Fruit fly (Drosophila melanogaster): ENCODE results near the gene Teh2.

The Teh2 gene

dm6 chr3L:4173584-4173983 lies 14.2 kb downstream of the Teh2 start, which contains the start of gene CG18675:
CG18675 (plus strand) TSS chr3L:4173884.
- no peak for TF ChIP-seq CG8478 (optimal IDR thresholded peaks at IDR 0.05)
- no peak for TF ChIP-seq CTCF (optimal IDR thresholded peaks at IDR 0.05)

dm6 chr3L:4169957-4170651 lies 17.7 kb downstream of the Teh2 start, which contains the start of gene Ero1L:
Ero1L (plus strand) TSS chr3L:4170404.
- TF ChIP-seq CTCF (optimal IDR thresholded peaks at IDR 0.05) (peak in 1 of 2 experiments; percentile 15), CG8478 (optimal IDR thresholded peaks at IDR 0.05) (no peak)

dm6 chr3L:4167353-4167842 lies 20.4 kb downstream of the Teh2 start, which contains the start of gene mas:
mas (minus strand) TSS chr3L:4167464.
- TF ChIP-seq CTCF (optimal IDR thresholded peaks at IDR 0.05) (no peak), CG8478 (optimal IDR thresholded peaks at IDR 0.05) (no peak)

dm6 chr3L:4160926-4161325 lies 26.9 kb downstream of the Teh2 start, which contains the start of gene nab:
nab (minus strand) TSS chr3L:4160932.
- TF ChIP-seq CG8478 (optimal IDR thresholded peaks at IDR 0.05) (no peak), CTCF (optimal IDR thresholded peaks at IDR 0.05) (no peak)

- no peak for TF ChIP-seq CG8478 (optimal IDR thresholded peaks at IDR 0.05)
- no peak for TF ChIP-seq CTCF (optimal IDR thresholded peaks at IDR 0.05)
Observed at dm6 chr3L:4159264-4159663, 28.6 kb downstream of the Teh2 start.

- TF ChIP-seq CTCF (optimal IDR thresholded peaks at IDR 0.05) (no peak), CG8478 (optimal IDR thresholded peaks at IDR 0.05) (no peak)
Observed at dm6 chr3L:4158361-4158760, 29.5 kb downstream of the Teh2 start.

- TF ChIP-seq CG8478 (optimal IDR thresholded peaks at IDR 0.05) = no peak
- TF ChIP-seq CTCF (optimal IDR thresholded peaks at IDR 0.05) = no peak
Observed at dm6 chr3L:4157852-4158251, 30.0 kb downstream of the Teh2 start.

- TF ChIP-seq CTCF (optimal IDR thresholded peaks at IDR 0.05) (no peak), CG8478 (optimal IDR thresholded peaks at IDR 0.05) (no peak)
Observed at dm6 chr3L:4148406-4148975, 39.3 kb downstream of the Teh2 start, which contains the start of gene CG1299. CG1299 (plus strand) TSS chr3L:4148696.

- no peak for TF ChIP-seq CTCF (optimal IDR thresholded peaks at IDR 0.05)
- no peak for TF ChIP-seq CG8478 (optimal IDR thresholded peaks at IDR 0.05)
Observed at dm6 chr3L:4145229-4145628, 42.6 kb downstream of the Teh2 start.

dm6 chr3L:4142064-4142463 lies 45.8 kb downstream of the Teh2 start, which contains the start of gene CG32260:
CG32260 (plus strand) TSS chr3L:4142364.
- TF ChIP-seq CTCF (optimal IDR thresholded peaks at IDR 0.05) (no peak), CG8478 (optimal IDR thresholded peaks at IDR 0.05) (no peak)

dm6 chr3L:4141167-4141566 lies 46.7 kb downstream of the Teh2 start, which contains the start of gene Akh:
Akh (plus strand) TSS chr3L:4141467.
- no peak for TF ChIP-seq CG8478 (optimal IDR thresholded peaks at IDR 0.05)
- TF ChIP-seq CTCF (optimal IDR thresholded peaks at IDR 0.05) = no peak

- TF ChIP-seq CG8478 (optimal IDR thresholded peaks at IDR 0.05) (no peak), CTCF (optimal IDR thresholded peaks at IDR 0.05) (peak in 1 of 2 experiments; percentile 43)
Observed at dm6 chr3L:4138804-4139521, 48.9 kb downstream of the Teh2 start, which contains the start of the genes Rop and Ras64B. Rop (minus strand) TSS chr3L:4138996. Ras64B (plus strand) TSS chr3L:4139076.

- TF ChIP-seq CG8478 (optimal IDR thresholded peaks at IDR 0.05) = no peak
- peak in 1 of 2 experiments; percentile 1 for TF ChIP-seq CTCF (optimal IDR thresholded peaks at IDR 0.05)
Observed at dm6 chr3L:4135857-4136256, 52.0 kb downstream of the Teh2 start, which contains the start of gene RfC4. RfC4 (minus strand) TSS chr3L:4136038.

- TF ChIP-seq CTCF (optimal IDR thresholded peaks at IDR 0.05) (peak in 1 of 2 experiments; percentile 18), CG8478 (optimal IDR thresholded peaks at IDR 0.05) (no peak)
Observed at dm6 chr3L:4133724-4134678, 53.8 kb downstream of the Teh2 start, which contains the start of gene ens. ens (minus strand) TSS chr3L:4134550.
